Worm (Caenorhabditis elegans): ENCODE results near the gene oac-24.

Gene oac-24

ce11 chrV:4724453-4724852 is 13.9 kb downstream of the oac-24 start, which contains the start of gene F39G3.4:
TSS of gene F39G3.4 (plus strand) at chrV:4724753.
- no peak for TF ChIP-seq elt-2 (tag; optimal IDR thresholded peaks at IDR 0.05)
- TF ChIP-seq hlh-4 (tag; optimal IDR thresholded peaks at IDR 0.05) = no peak
- TF ChIP-seq efl-1 (optimal IDR thresholded peaks at IDR 0.05) = no peak
- TF ChIP-seq efl-1 (GFP tag; optimal IDR thresholded peaks at IDR 0.05 in 1 of 2) = no peak
- no peak for TF ChIP-seq nhr-28 (tag; optimal IDR thresholded peaks at IDR 0.05)
- TF ChIP-seq efl-3 (GFP tag; optimal IDR thresholded peaks at IDR 0.05) = no peak
- no peak for TF ChIP-seq lin-35 (GFP tag; optimal IDR thresholded peaks at IDR 0.05)
- TF ChIP-seq unc-86 (tag; optimal IDR thresholded peaks at IDR 0.05) = no peak
- no peak for TF ChIP-seq mab-9 (GFP tag; IDR thresholded peaks at IDR 0.05)
- no peak for TF ChIP-seq nhr-19 (GFP tag; conservative IDR thresholded peaks at IDR 0.05)
- TF ChIP-seq hlh-17 (GFP tag; optimal IDR thresholded peaks at IDR 0.05; ENCODE audit: borderline replicate concordance) = no peak
- TF ChIP-seq dsc-1 (tag; optimal IDR thresholded peaks at IDR 0.05) = no peak

- TF ChIP-seq ama-1 (optimal IDR thresholded peaks at IDR 0.05) (no peak), grh-1 (GFP tag; IDR thresholded peaks at IDR 0.05) (no peak), unc-30 (tag; optimal IDR thresholded peaks at IDR 0.05) (no peak), efl-3 (GFP tag; optimal IDR thresholded peaks at IDR 0.05) (no peak), isw-1 (GFP tag; IDR thresholded peaks at IDR 0.05) (0 out of 2 replicates have a peak, but pooled peaks have one; percentile 4), nhr-28 (tag; optimal IDR thresholded peaks at IDR 0.05) (no peak), nhr-20 (tag; optimal IDR thresholded peaks at IDR 0.05) (peak; percentile 9), pqm-1 (tag; optimal IDR thresholded peaks at IDR 0.05) (no peak), nhr-84 (tag; optimal IDR thresholded peaks at IDR 0.05) (no peak), pax-3 (tag; optimal IDR thresholded peaks at IDR 0.05) (no peak), ets-5 (GFP tag; IDR thresholded peaks at IDR 0.05) (no peak), xbp-1 (tag; optimal IDR thresholded peaks at IDR 0.05) (peak; percentile 27), egl-27 (tag; optimal IDR thresholded peaks at IDR 0.05) (no peak), C34B4.2 (tag; optimal IDR thresholded peaks at IDR 0.05) (no peak), elt-3 (tag; optimal IDR thresholded peaks at IDR 0.05) (no peak), nhr-47 (tag; optimal IDR thresholded peaks at IDR 0.05) (peak; percentile 6), zag-1 (tag; optimal IDR thresholded peaks at IDR 0.05) (no peak), lin-39 (tag; optimal IDR thresholded peaks at IDR 0.05) (no peak), vab-15 (tag; optimal IDR thresholded peaks at IDR 0.05) (no peak), ztf-4 (tag; optimal IDR thresholded peaks at IDR 0.05) (no peak), swsn-7 (tag; optimal IDR thresholded peaks at IDR 0.05) (peak; percentile 11), ceh-82 (tag; optimal IDR thresholded peaks at IDR 0.05) (no peak), egl-13 (tag; optimal IDR thresholded peaks at IDR 0.05) (no peak), unc-98 (GFP tag; IDR thresholded peaks at IDR 0.05) (no peak), aha-1 (tag; optimal IDR thresholded peaks at IDR 0.05) (no peak), blmp-1 (tag; optimal IDR thresholded peaks at IDR 0.05) (no peak), F16B12.6 (tag; optimal IDR thresholded peaks at IDR 0.05) (no peak), zip-4 (GFP tag; optimal IDR thresholded peaks at IDR 0.05) (no peak), C04F5.9 (tag; optimal IDR thresholded peaks at IDR 0.05) (no peak), unc-62 (GFP tag; optimal IDR thresholded peaks at IDR 0.05) (no peak), pag-3 (tag; optimal IDR thresholded peaks at IDR 0.05; ENCODE audit: borderline replicate concordance, insufficient read depth) (no peak), lin-35 (GFP tag; optimal IDR thresholded peaks at IDR 0.05) (peak; percentile 2 to 18), fkh-4 (tag; optimal IDR thresholded peaks at IDR 0.05; ENCODE audit: borderline replicate concordance) (no peak), mep-1 (tag; optimal IDR thresholded peaks at IDR 0.05) (peak; percentile 36), hpl-2 (GFP tag; optimal IDR thresholded peaks at IDR 0.05) (no peak), hlh-17 (GFP tag; optimal IDR thresholded peaks at IDR 0.05; ENCODE audit: borderline replicate concordance) (no peak), nhr-237 (tag; optimal IDR thresholded peaks at IDR 0.05) (no peak), mab-9 (GFP tag; IDR thresholded peaks at IDR 0.05) (no peak), aly-2 (tag; optimal IDR thresholded peaks at IDR 0.05) (no peak), ceh-8 (GFP tag; optimal IDR thresholded peaks at IDR 0.05) (no peak), C16A3.4 (tag; optimal IDR thresholded peaks at IDR 0.05) (no peak), ces-1 (GFP tag; optimal IDR thresholded peaks at IDR 0.05) (no peak), rnt-1 (tag; optimal IDR thresholded peaks at IDR 0.05) (peak; percentile 57), tbx-2 (tag; optimal IDR thresholded peaks at IDR 0.05) (no peak), ceh-88 (GFP tag; IDR thresholded peaks at IDR 0.05) (no peak)
These were observed 19.5 kb downstream of the oac-24 start, which contains the start of gene tig-2 for ce11 chrV:4730075-4730474. TSS of gene tig-2 (minus strand) at chrV:4730161.

Data from whole organism, L1 larva.